Worm (Caenorhabditis elegans): Measurements from ENCODE around the gene Y60A3A.16.
A peak's percentile ranks its signal among the peaks of the same experiment; 100 is the strongest.

The Y60A3A.16 gene

ce11 chrV:19922613-19923012 lies at the start of gene Y60A3A.16:
Gene Y60A3A.16 (minus strand): TSS chrV:19922713.
- no peak for TF ChIP-seq unc-3 (GFP tag; conservative IDR thresholded peaks at IDR 0.05)
- TF ChIP-seq unc-3 (tag; optimal IDR thresholded peaks at IDR 0.05) = no peak
- no peak for TF ChIP-seq pqm-1 (tag; optimal IDR thresholded peaks at IDR 0.05)
- TF ChIP-seq pha-4 (tag; optimal IDR thresholded peaks at IDR 0.05) = no peak
- TF ChIP-seq ceh-19 (GFP tag; optimal IDR thresholded peaks at IDR 0.05) = no peak
- TF ChIP-seq mec-3 (tag; optimal IDR thresholded peaks at IDR 0.05; ENCODE audit: borderline replicate concordance) = no peak
- TF ChIP-seq ref-2 (tag; optimal IDR thresholded peaks at IDR 0.05) = no peak
- TF ChIP-seq ceh-18 (tag; optimal IDR thresholded peaks at IDR 0.05) = no peak
- no peak for TF ChIP-seq K09A11.1 (tag; optimal IDR thresholded peaks at IDR 0.05; ENCODE audit: insufficient read depth)
- TF ChIP-seq dmd-4 (tag; optimal IDR thresholded peaks at IDR 0.05; ENCODE audit: borderline replicate concordance) = no peak
- no peak for TF ChIP-seq unc-86 (tag; optimal IDR thresholded peaks at IDR 0.05)
- no peak for TF ChIP-seq ets-4 (tag; optimal IDR thresholded peaks at IDR 0.05)
- no peak for TF ChIP-seq eyg-1 (tag; optimal IDR thresholded peaks at IDR 0.05)
- TF ChIP-seq unc-42 (tag; optimal IDR thresholded peaks at IDR 0.05) = no peak

- TF ChIP-seq ama-1 (optimal IDR thresholded peaks at IDR 0.05) = peak; percentile 50
- no peak for TF ChIP-seq ceh-14 (tag; optimal IDR thresholded peaks at IDR 0.05)
These were observed 43.1 kb upstream of the Y60A3A.16 start, which contains the start of gene srh-171 for ce11 chrV:19965626-19966025. Gene srh-171 (plus strand): TSS chrV:19965700.

- no peak for TF ChIP-seq ceh-19 (GFP tag; optimal IDR thresholded peaks at IDR 0.05)
- no peak for TF ChIP-seq C38D4.7 (GFP tag; optimal IDR thresholded peaks at IDR 0.05)
- TF ChIP-seq pqm-1 (tag; optimal IDR thresholded peaks at IDR 0.05) = no peak
- TF ChIP-seq K02D7.2 (tag; optimal IDR thresholded peaks at IDR 0.05) = no peak
- TF ChIP-seq unc-42 (tag; optimal IDR thresholded peaks at IDR 0.05) = no peak
- TF ChIP-seq tbx-7 (tag; optimal IDR thresholded peaks at IDR 0.05) = no peak
- no peak for TF ChIP-seq K09A11.1 (tag; optimal IDR thresholded peaks at IDR 0.05; ENCODE audit: insufficient read depth)
- no peak for TF ChIP-seq nhr-11 (tag; optimal IDR thresholded peaks at IDR 0.05)
- TF ChIP-seq hlh-30 (tag; optimal IDR thresholded peaks at IDR 0.05; ENCODE audit: insufficient read depth) = no peak
- TF ChIP-seq lim-6 (tag; optimal IDR thresholded peaks at IDR 0.05) = no peak
- TF ChIP-seq elt-4 (tag; optimal IDR thresholded peaks at IDR 0.05) = no peak
- no peak for TF ChIP-seq gmeb-2 (tag; optimal IDR thresholded peaks at IDR 0.05)
- no peak for TF ChIP-seq mec-3 (tag; optimal IDR thresholded peaks at IDR 0.05; ENCODE audit: borderline replicate concordance)
- TF ChIP-seq dmd-4 (tag; optimal IDR thresholded peaks at IDR 0.05; ENCODE audit: borderline replicate concordance) = no peak
- TF ChIP-seq che-1 (tag; optimal IDR thresholded peaks at IDR 0.05) = peak; percentile 15
- TF ChIP-seq fkh-6 (tag; optimal IDR thresholded peaks at IDR 0.05) = no peak
- TF ChIP-seq pha-2 (tag; optimal IDR thresholded peaks at IDR 0.05) = peak; percentile 62
- TF ChIP-seq T23F11.4 (GFP tag; optimal IDR thresholded peaks at IDR 0.05) = no peak
- TF ChIP-seq fax-1 (tag; optimal IDR thresholded peaks at IDR 0.05) = no peak
- no peak for TF ChIP-seq sox-4 (tag; optimal IDR thresholded peaks at IDR 0.05)
- no peak for TF ChIP-seq pax-1 (tag; optimal IDR thresholded peaks at IDR 0.05)
- TF ChIP-seq pha-4 (tag; optimal IDR thresholded peaks at IDR 0.05) = no peak
- TF ChIP-seq ceh-6 (GFP tag; optimal IDR thresholded peaks at IDR 0.05) = no peak
- TF ChIP-seq unc-3 (GFP tag; conservative IDR thresholded peaks at IDR 0.05) = no peak
- TF ChIP-seq unc-3 (tag; optimal IDR thresholded peaks at IDR 0.05) = no peak
- no peak for TF ChIP-seq Y22D7AL.16 (tag; optimal IDR thresholded peaks at IDR 0.05)
- TF ChIP-seq hlh-8 (tag; optimal IDR thresholded peaks at IDR 0.05) = peak; percentile 10
- TF ChIP-seq hlh-13 (GFP tag; optimal IDR thresholded peaks at IDR 0.05) = no peak
- no peak for TF ChIP-seq eyg-1 (tag; optimal IDR thresholded peaks at IDR 0.05)
- TF ChIP-seq npax-4 (tag; optimal IDR thresholded peaks at IDR 0.05) = no peak
- no peak for TF ChIP-seq ceh-30 (tag; optimal IDR thresholded peaks at IDR 0.05)
- no peak for TF ChIP-seq madf-2 (tag; optimal IDR thresholded peaks at IDR 0.05)
- TF ChIP-seq sox-2 (GFP tag; IDR thresholded peaks at IDR 0.05) = peak; percentile 93
- TF ChIP-seq lin-11 (tag; optimal IDR thresholded peaks at IDR 0.05) = no peak
These were observed 39.5 kb upstream of the Y60A3A.16 start for ce11 chrV:19961971-19962370.
